Worm (Caenorhabditis elegans) whole organism, dauer: ENCODE results near the gene ztf-22.

Source experiments
- unc-62 ChIP-seq: sonication (generic microtip); optimal IDR thresholded peaks from 2 replicates; lab custom pipeline; 2017; ENCODE audit warnings: missing biosample characterization, missing genetic modification reagents, missing genetic modification characterization

The ztf-22 gene

ce11 chrII:13298534-13298933 is 12.9 kb upstream of the ztf-22 start:
- no peak for TF ChIP-seq unc-62 (GFP tag; lab: Kevin White, UChicago)

ce11 chrII:13297935-13298334 is 12.3 kb upstream of the ztf-22 start:
- TF ChIP-seq unc-62 (GFP tag; lab: Kevin White, UChicago), result no peak

- no peak for TF ChIP-seq unc-62 (GFP tag; lab: Kevin White, UChicago)
Observed at ce11 chrII:13297283-13297682, 11.7 kb upstream of the ztf-22 start.

ce11 chrII:13293502-13293901 is 7.9 kb upstream of the ztf-22 start:
- TF ChIP-seq unc-62 (GFP tag; lab: Kevin White, UChicago), result no peak

- TF ChIP-seq unc-62 (GFP tag; lab: Kevin White, UChicago), result no peak
Observed at ce11 chrII:13292913-13293312, 7.3 kb upstream of the ztf-22 start.

- TF ChIP-seq unc-62 (GFP tag; lab: Kevin White, UChicago), result no peak
Observed at ce11 chrII:13291406-13292124, 5.9 kb upstream of the ztf-22 start.

ce11 chrII:13290518-13291286 is 5.1 kb upstream of the ztf-22 start:
- no peak for TF ChIP-seq unc-62 (GFP tag; lab: Kevin White, UChicago)

ce11 chrII:13289891-13290290 is 4.3 kb upstream of the ztf-22 start:
- TF ChIP-seq unc-62 (GFP tag; lab: Kevin White, UChicago), result no peak

ce11 chrII:13284148-13284547 is 1.5 kb downstream of the ztf-22 start:
- TF ChIP-seq unc-62 (GFP tag; lab: Kevin White, UChicago), result no peak

- TF ChIP-seq unc-62 (GFP tag; lab: Kevin White, UChicago), result no peak
Observed at ce11 chrII:13283486-13283885, 2.1 kb downstream of the ztf-22 start.

ce11 chrII:13282566-13282965 is 3.1 kb downstream of the ztf-22 start:
- no peak for TF ChIP-seq unc-62 (GFP tag; lab: Kevin White, UChicago)

- no peak for TF ChIP-seq unc-62 (GFP tag; lab: Kevin White, UChicago)
Observed at ce11 chrII:13279216-13280123, 6.2 kb downstream of the ztf-22 start.

ce11 chrII:13278716-13279115 is 6.9 kb downstream of the ztf-22 start:
- no peak for TF ChIP-seq unc-62 (GFP tag; lab: Kevin White, UChicago)

ce11 chrII:13278214-13278613 is 7.4 kb downstream of the ztf-22 start:
- no peak for TF ChIP-seq unc-62 (GFP tag; lab: Kevin White, UChicago)

ce11 chrII:13270776-13271175 is 14.9 kb downstream of the ztf-22 start, which contains the start of gene Y48C3A.5:
Gene Y48C3A.5 (plus strand): TSS chrII:13271076.
- no peak for TF ChIP-seq unc-62 (GFP tag; lab: Kevin White, UChicago)

ce11 chrII:13267305-13267704 is 18.3 kb downstream of the ztf-22 start:
- TF ChIP-seq unc-62 (GFP tag; lab: Kevin White, UChicago), result no peak
